Fruit fly (Drosophila melanogaster) whole organism, pupa: ENCODE results near the gene raw.
A peak's percentile ranks its signal among the peaks of the same experiment; 100 is the strongest.

Experiments
- CG10348 ChIP-seq: fragments of 200-800 bp; sonication (Bioruptor generic); IDR thresholded peaks from 2 replicates; pipeline ENCODE4 v1.3.6; 2022; ENCODE audit warnings: missing biosample characterization, missing genetic modification characterization
- CG12605 ChIP-seq: fragments of 200-800 bp; sonication (Bioruptor generic); IDR thresholded peaks from 2 replicates; pipeline ENCODE4 v1.3.6; 2022; ENCODE audit warnings: missing biosample characterization, missing genetic modification characterization
- CG13204 ChIP-seq: fragments of 200-800 bp; sonication (Bioruptor generic); optimal IDR thresholded peaks from 2 replicates; lab custom pipeline; 2018; ENCODE audit warnings: missing biosample characterization, mild to moderate bottlenecking, missing genetic modification characterization, moderate library complexity
- CG14655 ChIP-seq: fragments of 200-800 bp; sonication (Bioruptor generic); optimal IDR thresholded peaks from 3 replicates; lab custom pipeline; 2017; ENCODE audit warnings: mild to moderate bottlenecking, missing biosample characterization, missing genetic modification reagents, missing genetic modification characterization
- CG15710 ChIP-seq: fragments of 200-800 bp; sonication (Bioruptor generic); optimal IDR thresholded peaks from 2 replicates; lab custom pipeline; 2018; ENCODE audit warnings: missing biosample characterization, mild to moderate bottlenecking, missing genetic modification characterization, moderate library complexity
- CG17806 ChIP-seq: fragments of 200-800 bp; sonication (Bioruptor generic); optimal IDR thresholded peaks from 2 replicates; lab custom pipeline; 2018; ENCODE audit warnings: missing biosample characterization, mild to moderate bottlenecking, missing genetic modification characterization, moderate library complexity
- CG32121 ChIP-seq: fragments of 200-800 bp; sonication (Bioruptor generic); IDR thresholded peaks from 2 replicates; pipeline ENCODE4 v1.3.6; 2022; ENCODE audit warnings: missing biosample characterization, missing genetic modification characterization
- CG34367 ChIP-seq: fragments of 200-800 bp; sonication (Bioruptor generic); optimal IDR thresholded peaks from 2 replicates; lab custom pipeline; 2018; ENCODE audit warnings: missing biosample characterization, mild to moderate bottlenecking, missing genetic modification characterization
- CG4496 ChIP-seq: fragments of 200-800 bp; sonication (Bioruptor generic); IDR thresholded peaks from 3 replicates; pipeline ENCODE4 v1.3.6; 2022; ENCODE audit warnings: missing biosample characterization, missing genetic modification characterization
- CG8159 ChIP-seq: fragments of 200-800 bp; sonication (Bioruptor generic); optimal IDR thresholded peaks from 3 replicates; lab custom pipeline; 2018; ENCODE audit warnings: missing biosample characterization, mild to moderate bottlenecking, missing genetic modification characterization, moderate library complexity
- CG8301 ChIP-seq: fragments of 200-800 bp; sonication (Bioruptor generic); optimal IDR thresholded peaks from 2 replicates; lab custom pipeline; 2018; ENCODE audit warnings: missing biosample characterization, mild to moderate bottlenecking, missing genetic modification characterization
- CG9948 ChIP-seq: fragments of 200-800 bp; sonication (Bioruptor generic); optimal IDR thresholded peaks from 2 replicates; lab custom pipeline; 2018; ENCODE audit warnings: missing biosample characterization, mild to moderate bottlenecking, missing genetic modification characterization, moderate library complexity
- D1 ChIP-seq: fragments of 200-800 bp; sonication (Bioruptor generic); optimal IDR thresholded peaks from 2 replicates; lab custom pipeline; 2018; ENCODE audit warnings: missing biosample characterization, mild to moderate bottlenecking, missing genetic modification characterization, moderate library complexity
- EcR ChIP-seq: fragments of 200-800 bp; sonication (Bioruptor generic); optimal IDR thresholded peaks from 3 replicates; lab custom pipeline; 2019; ENCODE audit warnings: missing biosample characterization, missing genetic modification characterization, mild to moderate bottlenecking, moderate library complexity, missing genetic modification reagents
- Ets98B ChIP-seq: fragments of 200-800 bp; sonication (Bioruptor generic); IDR thresholded peaks from 2 replicates; pipeline ENCODE4 v1.3.6; 2022; ENCODE audit warnings: missing biosample characterization, missing genetic modification characterization
- Pif1A ChIP-seq: fragments of 200-800 bp; sonication (Bioruptor generic); optimal IDR thresholded peaks from 3 replicates; lab custom pipeline; 2016; ENCODE audit warnings: missing biosample characterization, missing genetic modification characterization
- Pif1B ChIP-seq: fragments of 200-800 bp; sonication (Bioruptor generic); optimal IDR thresholded peaks from 3 replicates; lab custom pipeline; 2016; ENCODE audit warnings: missing biosample characterization, missing genetic modification characterization
- Snoo ChIP-seq: fragments of 200-800 bp; sonication (Bioruptor generic); optimal IDR thresholded peaks from 3 replicates; lab custom pipeline; 2017; ENCODE audit warnings: missing biosample characterization, mild to moderate bottlenecking, missing genetic modification characterization, inconsistent platforms
- fd96Ca ChIP-seq: fragments of 200-800 bp; sonication (Bioruptor generic); IDR thresholded peaks from 3 replicates; pipeline ENCODE4 v1.3.6; 2022; ENCODE audit warnings: missing biosample characterization, missing genetic modification characterization
- gl ChIP-seq: fragments of 200-800 bp; sonication (Bioruptor generic); optimal IDR thresholded peaks from 2 replicates; lab custom pipeline; 2018; ENCODE audit warnings: missing biosample characterization, mild to moderate bottlenecking, missing genetic modification characterization
- rn ChIP-seq: fragments of 200-800 bp; sonication (Bioruptor generic); IDR thresholded peaks from 2 replicates; pipeline ENCODE4 v1.3.6; 2022; ENCODE audit warnings: missing biosample characterization, missing genetic modification characterization

raw gene

DNA sequence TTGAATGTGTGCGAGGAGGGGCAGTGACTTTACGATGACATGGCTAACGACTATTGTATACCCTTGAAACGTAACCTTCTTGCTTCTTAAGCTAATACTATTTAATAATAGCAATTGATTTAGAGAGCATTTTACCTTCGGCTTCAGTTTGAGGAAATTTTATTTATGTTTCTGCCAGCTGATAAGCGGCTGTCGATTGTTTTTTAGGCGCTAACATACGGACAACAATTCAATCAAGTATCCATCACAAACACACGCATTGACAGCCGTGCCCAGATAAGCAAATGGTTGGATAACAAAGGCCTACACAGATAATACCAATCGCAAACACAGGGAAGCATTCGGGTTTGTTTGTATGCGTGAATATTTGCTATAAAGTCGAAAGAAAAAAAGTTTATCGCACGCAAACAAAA is 2.2 kb downstream of the raw start:
- TF ChIP-seq CG12605 (GFP tag; lab: Robert Waterston, UW) (no peak), Pif1B (GFP tag; lab: Kevin White, UChicago) (no peak), CG32121 (GFP tag; lab: Robert Waterston, UW) (peak; percentile 34; the same call in 1 of the 2 replicates), CG17806 (tag; lab: Kevin White, UChicago) (no peak), CG14655 (no peak), CG9948 (tag; lab: Kevin White, UChicago) (no peak), rn (GFP tag; lab: Robert Waterston, UW) (no peak), CG34367 (tag; lab: Kevin White, UChicago) (no peak), Snoo (tag; lab: Kevin White, UChicago) (no peak), Pif1A (GFP tag; lab: Kevin White, UChicago) (no peak), CG10348 (GFP tag; lab: Robert Waterston, UW) (no peak), fd96Ca (no peak), CG8159 (tag; lab: Kevin White, UChicago) (peak; percentile 5), D1 (tag; lab: Kevin White, UChicago) (no peak), CG13204 (GFP tag; lab: Kevin White, UChicago) (no peak), CG15710 (no peak), gl (tag; lab: Kevin White, UChicago) (no peak), CG4496 (GFP tag; lab: Robert Waterston, UW) (peak; percentile 20; the same call in 2 of the 3 replicates), CG8301 (peak; percentile 6), Ets98B (GFP tag; lab: Robert Waterston, UW) (peak; percentile 34; the same call in 1 of the 2 replicates), EcR (peak; percentile 62)

DNA sequence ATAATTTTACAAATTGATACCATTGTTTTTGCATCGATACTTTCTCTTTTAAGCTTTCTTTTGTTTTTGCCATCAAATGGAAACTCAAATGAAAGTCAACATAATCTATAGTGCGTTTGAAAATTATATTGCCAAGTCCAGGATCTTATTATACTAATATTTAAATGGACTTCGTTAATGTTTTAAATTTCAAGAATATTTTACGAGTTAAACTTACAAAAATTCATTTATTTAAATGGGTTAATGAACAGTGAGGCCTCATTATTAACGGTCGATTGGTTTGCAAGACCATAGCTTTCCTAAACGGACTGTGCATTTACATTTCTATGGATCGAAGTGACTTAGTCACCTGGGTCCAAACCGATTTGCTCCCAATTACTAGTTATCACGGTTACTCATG is 4.1 kb downstream of the raw start:
- TF ChIP-seq CG9948 (tag; lab: Kevin White, UChicago), result no peak
- TF ChIP-seq CG32121 (GFP tag; lab: Robert Waterston, UW), result no peak
- no peak for TF ChIP-seq CG17806 (tag; lab: Kevin White, UChicago)
- TF ChIP-seq rn (GFP tag; lab: Robert Waterston, UW), result no peak
- TF ChIP-seq fd96Ca, result no peak
- no peak for TF ChIP-seq CG10348 (GFP tag; lab: Robert Waterston, UW)
- TF ChIP-seq Pif1A (GFP tag; lab: Kevin White, UChicago), result no peak
- TF ChIP-seq Ets98B (GFP tag; lab: Robert Waterston, UW), result no peak
- TF ChIP-seq EcR, result no peak
- TF ChIP-seq CG14655, result no peak
- no peak for TF ChIP-seq gl (tag; lab: Kevin White, UChicago)
- TF ChIP-seq D1 (tag; lab: Kevin White, UChicago), result no peak
- no peak for TF ChIP-seq CG15710
- TF ChIP-seq CG34367 (tag; lab: Kevin White, UChicago), result no peak
- TF ChIP-seq Pif1B (GFP tag; lab: Kevin White, UChicago), result no peak
- no peak for TF ChIP-seq CG8301
- TF ChIP-seq CG8159 (tag; lab: Kevin White, UChicago), result no peak
- no peak for TF ChIP-seq CG12605 (GFP tag; lab: Robert Waterston, UW)

DNA sequence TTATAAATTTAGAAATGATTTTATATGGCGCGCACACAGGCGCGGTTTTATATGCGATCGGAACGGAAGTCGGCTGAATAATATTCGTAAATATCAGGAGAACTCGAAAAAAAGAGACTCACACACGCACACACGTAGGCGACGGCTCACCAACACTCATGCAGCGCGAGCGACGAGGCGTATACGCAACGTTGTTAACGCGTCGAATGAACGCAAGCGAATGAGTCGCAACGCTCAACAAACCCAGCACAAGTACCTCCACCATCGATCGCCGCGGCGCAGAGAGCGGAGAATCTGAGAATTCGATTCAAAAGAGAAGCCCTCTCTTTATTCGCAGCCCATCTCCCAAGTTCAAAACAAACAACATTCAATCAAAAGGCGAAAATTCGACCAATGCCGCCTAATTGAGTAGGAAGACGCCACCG is 4.9 kb downstream of the raw start:
- no peak for TF ChIP-seq D1 (tag; lab: Kevin White, UChicago)
- TF ChIP-seq CG34367 (tag; lab: Kevin White, UChicago), result no peak
- no peak for TF ChIP-seq Pif1B (GFP tag; lab: Kevin White, UChicago)
- no peak for TF ChIP-seq CG8301
- TF ChIP-seq CG15710, result no peak
- TF ChIP-seq gl (tag; lab: Kevin White, UChicago), result peak; percentile 9
- TF ChIP-seq EcR, result peak; percentile 84
- TF ChIP-seq CG17806 (tag; lab: Kevin White, UChicago), result no peak
- TF ChIP-seq CG8159 (tag; lab: Kevin White, UChicago), result peak; percentile 4
- TF ChIP-seq CG14655, result no peak
- TF ChIP-seq Pif1A (GFP tag; lab: Kevin White, UChicago), result peak; percentile 34
- no peak for TF ChIP-seq CG9948 (tag; lab: Kevin White, UChicago)
- peak; percentile 64; the same call in 1 of the 3 replicates for TF ChIP-seq CG4496 (GFP tag; lab: Robert Waterston, UW)
- peak; percentile 61; the same call in 1 of the 2 replicates for TF ChIP-seq CG32121 (GFP tag; lab: Robert Waterston, UW)
- TF ChIP-seq CG12605 (GFP tag; lab: Robert Waterston, UW), result peak; percentile 79
- TF ChIP-seq fd96Ca, result no peak; the same call in 2 of the 3 replicates
- TF ChIP-seq Snoo (tag; lab: Kevin White, UChicago), result peak; percentile 45
- TF ChIP-seq Ets98B (GFP tag; lab: Robert Waterston, UW), result peak; percentile 70; the same call in 1 of the 2 replicates
- no peak for TF ChIP-seq CG10348 (GFP tag; lab: Robert Waterston, UW)
- TF ChIP-seq rn (GFP tag; lab: Robert Waterston, UW), result no peak
- TF ChIP-seq CG13204 (GFP tag; lab: Kevin White, UChicago), result peak; percentile 14

DNA sequence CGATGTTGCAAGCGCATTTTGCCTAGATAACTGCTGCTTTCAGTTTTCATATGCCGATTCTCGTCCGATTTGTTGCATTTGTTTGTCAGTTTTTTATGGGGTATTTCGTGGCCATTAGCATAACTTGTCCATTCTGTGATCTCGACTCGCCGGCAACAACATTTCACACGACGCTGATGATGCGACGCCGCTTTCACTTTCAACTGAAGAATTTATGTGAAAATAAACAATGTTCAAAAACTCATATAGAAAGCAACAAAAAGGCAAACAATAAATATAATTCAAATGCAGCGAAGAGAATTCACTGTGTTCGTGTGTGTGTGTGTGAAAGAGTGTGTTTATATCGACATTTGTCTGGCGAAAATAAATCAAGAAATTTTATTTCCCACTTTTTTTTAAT is 5.5 kb downstream of the raw start:
- TF ChIP-seq Ets98B (GFP tag; lab: Robert Waterston, UW) (no peak), CG9948 (tag; lab: Kevin White, UChicago) (no peak), CG15710 (no peak), Pif1B (GFP tag; lab: Kevin White, UChicago) (no peak), Pif1A (GFP tag; lab: Kevin White, UChicago) (no peak), CG12605 (GFP tag; lab: Robert Waterston, UW) (no peak), CG32121 (GFP tag; lab: Robert Waterston, UW) (no peak), CG17806 (tag; lab: Kevin White, UChicago) (no peak), rn (GFP tag; lab: Robert Waterston, UW) (no peak), CG14655 (no peak), CG13204 (GFP tag; lab: Kevin White, UChicago) (no peak)

DNA sequence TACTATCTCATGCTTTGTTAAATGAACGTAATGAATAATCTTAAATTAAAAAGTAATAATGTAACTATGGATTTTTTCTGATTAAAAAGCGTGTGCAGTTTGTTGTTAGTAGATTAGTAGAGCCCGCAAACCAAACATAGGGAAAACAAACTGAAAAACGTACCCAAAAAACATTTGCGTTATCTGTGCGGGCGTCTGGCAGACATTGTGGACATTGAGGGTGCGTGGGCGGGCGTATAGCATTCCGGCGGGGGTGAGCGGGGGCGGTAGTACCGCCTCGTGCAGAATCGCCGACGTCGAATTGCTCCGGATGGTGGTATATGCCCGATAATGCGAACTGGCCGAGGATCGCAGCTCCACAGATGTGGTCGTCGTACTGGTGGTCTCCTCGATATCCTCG is 6.2 kb downstream of the raw start:
- TF ChIP-seq CG9948 (tag; lab: Kevin White, UChicago) (no peak), CG8159 (tag; lab: Kevin White, UChicago) (no peak), CG13204 (GFP tag; lab: Kevin White, UChicago) (no peak), CG34367 (tag; lab: Kevin White, UChicago) (no peak), EcR (no peak), CG32121 (GFP tag; lab: Robert Waterston, UW) (no peak), D1 (tag; lab: Kevin White, UChicago) (no peak), CG4496 (GFP tag; lab: Robert Waterston, UW) (no peak), CG14655 (no peak), CG15710 (no peak), rn (GFP tag; lab: Robert Waterston, UW) (no peak), CG12605 (GFP tag; lab: Robert Waterston, UW) (no peak), fd96Ca (no peak)
